Fruit fly (Drosophila melanogaster) whole organism, prepupa: ENCODE results near the gene CG9395.

Experiments used
- Blimp-1 ChIP-seq: fragments of 200-800 bp; sonication (Bioruptor generic); optimal IDR thresholded peaks from 3 replicates; lab custom pipeline; 2017; ENCODE audit warnings: missing biosample characterization, missing genetic modification characterization, mild to moderate bottlenecking, moderate library complexity, missing genetic modification reagents
- CG10631 ChIP-seq: fragments of 200-800 bp; sonication (Bioruptor generic); optimal IDR thresholded peaks from 2 replicates; lab custom pipeline; 2016; ENCODE audit warnings: missing biosample characterization, missing genetic modification characterization
- CG10669 ChIP-seq: fragments of 200-800 bp; sonication (Bioruptor generic); optimal IDR thresholded peaks from 3 replicates; lab custom pipeline; 2018; ENCODE audit warnings: missing biosample characterization, mild to moderate bottlenecking, missing genetic modification characterization, moderate library complexity
- CG11294 ChIP-seq: fragments of 200-800 bp; sonication (Bioruptor generic); IDR thresholded peaks from 2 replicates; pipeline ENCODE4 v1.3.6; 2022; ENCODE audit warnings: missing biosample characterization, missing genetic modification characterization
- CG11762 ChIP-seq: fragments of 200-800 bp; sonication (Bioruptor generic); optimal IDR thresholded peaks from 3 replicates; lab custom pipeline; 2016; ENCODE audit warnings: missing biosample characterization, missing genetic modification characterization; ENCODE audit not compliant: insufficient read depth
- CG11902 ChIP-seq: fragments of 200-800 bp; sonication (Bioruptor generic); optimal IDR thresholded peaks from 3 replicates; lab custom pipeline; 2016; ENCODE audit warnings: missing biosample characterization, missing genetic modification characterization
- CG15336 ChIP-seq: fragments of 200-800 bp; sonication (Bioruptor generic); IDR thresholded peaks from 2 replicates; pipeline ENCODE4 v1.3.6; 2022; ENCODE audit warnings: missing biosample characterization, missing genetic modification characterization
- CG1621 ChIP-seq: fragments of 200-800 bp; sonication (Bioruptor generic); optimal IDR thresholded peaks from 3 replicates; lab custom pipeline; 2018; ENCODE audit warnings: missing biosample characterization, mild to moderate bottlenecking, missing genetic modification characterization
- CG16779 ChIP-seq: fragments of 200-800 bp; sonication (Bioruptor generic); optimal IDR thresholded peaks from 3 replicates; lab custom pipeline; 2017; ENCODE audit warnings: missing biosample characterization, mild to moderate bottlenecking, missing genetic modification characterization
- CG3032 ChIP-seq: fragments of 200-800 bp; optimal IDR thresholded peaks from 2 replicates; lab custom pipeline; 2019; ENCODE audit warnings: missing biosample characterization, mild to moderate bottlenecking, missing genetic modification characterization, moderate library complexity
- CG31627 ChIP-seq: fragments of 200-800 bp; sonication (Bioruptor generic); optimal IDR thresholded peaks from 3 replicates; lab custom pipeline; 2016; ENCODE audit warnings: missing biosample characterization, missing genetic modification characterization
- CG3919 ChIP-seq: fragments of 200-800 bp; sonication (Bioruptor generic); optimal IDR thresholded peaks from 3 replicates; lab custom pipeline; 2016; ENCODE audit warnings: missing biosample characterization, missing genetic modification characterization
- CG4318 ChIP-seq: fragments of 200-800 bp; sonication (Bioruptor generic); optimal IDR thresholded peaks from 3 replicates; lab custom pipeline; 2017; ENCODE audit warnings: missing biosample characterization, mild to moderate bottlenecking, missing genetic modification characterization
- CG6163 ChIP-seq: fragments of 200-800 bp; sonication (Bioruptor generic); IDR thresholded peaks from 3 replicates; pipeline ENCODE4 v1.3.6; 2022; ENCODE audit warnings: missing biosample characterization, missing genetic modification characterization
- CG6276 ChIP-seq: fragments of 200-800 bp; sonication (Bioruptor generic); optimal IDR thresholded peaks from 2 replicates; lab custom pipeline; 2017; ENCODE audit warnings: missing biosample characterization, mild to moderate bottlenecking, missing genetic modification characterization
- CG6792 ChIP-seq: fragments of 200-800 bp; sonication (Bioruptor generic); optimal IDR thresholded peaks from 3 replicates; lab custom pipeline; 2016; ENCODE audit warnings: missing biosample characterization, missing genetic modification characterization
- CG6808 ChIP-seq: fragments of 200-800 bp; sonication (Bioruptor generic); optimal IDR thresholded peaks from 3 replicates; lab custom pipeline; 2017; ENCODE audit warnings: missing biosample characterization, missing genetic modification characterization, mild to moderate bottlenecking, moderate library complexity, missing genetic modification reagents
- CG6854 ChIP-seq: fragments of 200-800 bp; sonication (Bioruptor generic); optimal IDR thresholded peaks from 2 replicates; lab custom pipeline; 2017; ENCODE audit warnings: missing biosample characterization, mild to moderate bottlenecking, missing genetic modification characterization
- CG7368 ChIP-seq: fragments of 200-800 bp; sonication (Bioruptor generic); optimal IDR thresholded peaks from 3 replicates; lab custom pipeline; 2016; ENCODE audit warnings: missing biosample characterization, missing genetic modification characterization
- CG8119 ChIP-seq: fragments of 200-800 bp; sonication (Bioruptor generic); IDR thresholded peaks from 3 replicates; pipeline ENCODE4 v1.3.6; 2022; ENCODE audit warnings: missing biosample characterization, missing genetic modification characterization
- CG8319 ChIP-seq: fragments of 200-800 bp; sonication (Bioruptor generic); optimal IDR thresholded peaks from 3 replicates; lab custom pipeline; 2016; ENCODE audit warnings: missing biosample characterization, missing genetic modification characterization
- CG8632 ChIP-seq: fragments of 200-800 bp; sonication (Bioruptor generic); optimal IDR thresholded peaks from 3 replicates; lab custom pipeline; 2016; ENCODE audit warnings: missing biosample characterization, missing genetic modification characterization
- Eip78C ChIP-seq: fragments of 200-800 bp; sonication (Bioruptor generic); peaks from one replicate; lab custom pipeline; 2016; ENCODE audit warnings: missing biosample characterization, missing genetic modification characterization
- Eip93F ChIP-seq: fragments of 200-800 bp; sonication (Bioruptor generic); optimal IDR thresholded peaks from 2 replicates; lab custom pipeline; 2016; ENCODE audit warnings: missing biosample characterization, mild to moderate bottlenecking, missing genetic modification characterization
- Ets21C ChIP-seq: fragments of 200-800 bp; sonication (Bioruptor generic); optimal IDR thresholded peaks from 3 replicates; lab custom pipeline; 2016; ENCODE audit warnings: missing biosample characterization, missing genetic modification characterization
- Ets96B ChIP-seq: fragments of 200-800 bp; optimal IDR thresholded peaks from 2 replicates; lab custom pipeline; 2019; ENCODE audit warnings: missing biosample characterization, mild to moderate bottlenecking, missing genetic modification characterization, moderate library complexity
- Hr38 ChIP-seq: sonication (Bioruptor generic); optimal IDR thresholded peaks from 2 replicates; lab custom pipeline; 2016; ENCODE audit warnings: missing biosample characterization, missing genetic modification characterization
- Hr39 ChIP-seq: fragments of 200-800 bp; sonication (Bioruptor generic); optimal IDR thresholded peaks from 2 replicates; lab custom pipeline; 2016; ENCODE audit warnings: missing biosample characterization, missing genetic modification characterization
- Hr4 ChIP-seq: fragments of 200-800 bp; sonication (Bioruptor generic); optimal IDR thresholded peaks from 3 replicates; lab custom pipeline; 2016; ENCODE audit warnings: missing biosample characterization, missing genetic modification characterization
- Lpt ChIP-seq: fragments of 200-800 bp; sonication (Bioruptor generic); optimal IDR thresholded peaks from 3 replicates; lab custom pipeline; 2016; ENCODE audit warnings: missing biosample characterization, missing genetic modification characterization
- Met ChIP-seq: fragments of 200-800 bp; sonication (Bioruptor generic); optimal IDR thresholded peaks from 3 replicates; lab custom pipeline; 2016; ENCODE audit warnings: missing biosample characterization, missing genetic modification characterization
- OdsH ChIP-seq: fragments of 200-800 bp; sonication (Bioruptor generic); optimal IDR thresholded peaks from 3 replicates; lab custom pipeline; 2016; ENCODE audit warnings: missing biosample characterization, missing genetic modification characterization
- Smox ChIP-seq: fragments of 200-800 bp; sonication (Bioruptor generic); optimal IDR thresholded peaks from 3 replicates; lab custom pipeline; 2016; ENCODE audit warnings: missing biosample characterization, missing genetic modification characterization
- Sox102F ChIP-seq: fragments of 200-800 bp; sonication (Bioruptor generic); optimal IDR thresholded peaks from 2 replicates; lab custom pipeline; 2016; ENCODE audit warnings: missing biosample characterization, mild to moderate bottlenecking, missing genetic modification characterization
- Sox15 ChIP-seq: fragments of 200-800 bp; sonication (Bioruptor generic); optimal IDR thresholded peaks from 3 replicates; lab custom pipeline; 2016; ENCODE audit warnings: missing biosample characterization, missing genetic modification characterization
- achi ChIP-seq: fragments of 200-800 bp; sonication (Bioruptor generic); optimal IDR thresholded peaks from 3 replicates; lab custom pipeline; 2016; ENCODE audit warnings: missing biosample characterization, missing genetic modification characterization
- acj6 ChIP-seq: fragments of 200-800 bp; sonication (Bioruptor generic); optimal IDR thresholded peaks from 3 replicates; lab custom pipeline; 2016; ENCODE audit warnings: missing biosample characterization, missing genetic modification characterization
- cyc ChIP-seq: fragments of 200-800 bp; sonication (Bioruptor generic); optimal IDR thresholded peaks from 3 replicates; lab custom pipeline; 2016; ENCODE audit warnings: missing biosample characterization, missing genetic modification characterization
- eg ChIP-seq: fragments of 200-800 bp; sonication (Bioruptor generic); IDR thresholded peaks from 3 replicates; pipeline ENCODE4 v1.3.6; 2022; ENCODE audit warnings: missing biosample characterization, missing genetic modification characterization
- fd59A ChIP-seq: fragments of 200-800 bp; sonication (Bioruptor generic); optimal IDR thresholded peaks from 2 replicates; lab custom pipeline; 2017; ENCODE audit warnings: missing biosample characterization, mild to moderate bottlenecking, missing genetic modification characterization, missing genetic modification reagents
- fd85E ChIP-seq: fragments of 200-800 bp; sonication (Bioruptor generic); optimal IDR thresholded peaks from 3 replicates; lab custom pipeline; 2016; ENCODE audit warnings: missing biosample characterization, missing genetic modification characterization
- fkh ChIP-seq: fragments of 200-800 bp; sonication (Bioruptor generic); optimal IDR thresholded peaks from 3 replicates; lab custom pipeline; 2017; ENCODE audit warnings: missing biosample characterization, mild to moderate bottlenecking, missing genetic modification characterization, moderate library complexity
- lz ChIP-seq: fragments of 200-800 bp; sonication (Bioruptor generic); optimal IDR thresholded peaks from 3 replicates; lab custom pipeline; 2016; ENCODE audit warnings: missing biosample characterization, missing genetic modification characterization
- net ChIP-seq: fragments of 200-800 bp; sonication (Bioruptor generic); optimal IDR thresholded peaks from 3 replicates; lab custom pipeline; 2016; ENCODE audit warnings: missing biosample characterization, missing genetic modification characterization
- pdm3 ChIP-seq: fragments of 200-800 bp; sonication (Bioruptor generic); optimal IDR thresholded peaks from 3 replicates; lab custom pipeline; 2016; ENCODE audit warnings: missing biosample characterization, missing genetic modification characterization
- salr ChIP-seq, 2 experiments: fragments of 200-800 bp; sonication (Bioruptor generic); optimal IDR thresholded peaks; 3 replicates each; lab custom pipeline; 2016 to 2018; ENCODE audit warnings: missing biosample characterization in 2 of 2, missing genetic modification characterization in 2 of 2, mild to moderate bottlenecking in 1 of 2
- ss ChIP-seq, 2 experiments: fragments of 200-800 bp; sonication (Bioruptor generic); optimal IDR thresholded peaks; 2 replicates in 1 of 2; 3 replicates in 1 of 2; lab custom pipeline; 2017 to 2018; ENCODE audit warnings: mild to moderate bottlenecking in 2 of 2, missing biosample characterization in 2 of 2, missing genetic modification characterization in 2 of 2, moderate library complexity in 1 of 2
- svp ChIP-seq: fragments of 200-800 bp; sonication (Bioruptor generic); peaks from one replicate; lab custom pipeline; 2016; ENCODE audit warnings: missing biosample characterization, missing genetic modification characterization
- topi ChIP-seq: fragments of 200-800 bp; sonication (Bioruptor generic); optimal IDR thresholded peaks from 3 replicates; lab custom pipeline; 2016; ENCODE audit warnings: missing biosample characterization, missing genetic modification characterization

Gene CG9395

DNA sequence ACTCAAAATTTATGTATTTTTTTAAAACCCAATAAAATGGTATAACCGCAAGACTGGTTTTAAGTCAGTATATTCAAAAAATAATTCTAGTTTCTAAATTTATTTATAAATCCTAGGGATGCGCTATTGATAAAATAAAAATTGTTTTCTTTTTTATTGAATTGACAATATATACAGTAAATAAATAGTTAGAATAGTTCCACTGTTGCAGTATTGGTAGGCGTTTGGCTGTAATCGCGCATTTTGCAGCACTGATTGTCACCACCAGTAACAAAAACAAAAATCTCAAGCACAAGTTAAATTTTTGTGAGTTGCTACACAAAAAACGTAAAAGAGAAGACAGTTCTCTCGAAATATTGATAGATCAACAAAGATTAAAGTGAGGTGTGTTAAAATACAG lies 14.1 kb upstream of the CG9395 start, which contains the start of gene CG31855 (continued):
- TF ChIP-seq CG8319 (GFP tag; lab: Kevin White, UChicago) (peak; percentile 61), OdsH (GFP tag; lab: Kevin White, UChicago) (peak; percentile 83), fd59A (GFP tag; lab: Kevin White, UChicago) (peak; percentile 27), eg (GFP tag; lab: Robert Waterston, UW) (peak; percentile 80), CG8632 (peak; percentile 74), CG8119 (peak; percentile 66), Met (GFP tag; lab: Kevin White, UChicago) (peak; percentile 87), topi (GFP tag; lab: Kevin White, UChicago) (peak; percentile 84), CG10631 (GFP tag; lab: Kevin White, UChicago) (peak; percentile 71), CG4318 (GFP tag; lab: Kevin White, UChicago) (no peak), CG6808 (GFP tag; lab: Kevin White, UChicago) (peak; percentile 64), ss (GFP tag; optimal IDR thresholded peaks at IDR 0.05; lab: Kevin White, UChicago) (peak in 1 of 2 experiments; percentile 77), CG6163 (peak; percentile 62; the same call in 2 of the 3 replicates), CG7368 (GFP tag; lab: Kevin White, UChicago) (peak; percentile 73), Smox (peak; percentile 83), CG1621 (peak; percentile 44)

dm6 chr2L:13367378-13367777 lies 12.5 kb upstream of the CG9395 start, which contains the start of gene Tap42:
Gene Tap42 (plus strand): TSS chr2L:13367617.
- TF ChIP-seq CG11902 (GFP tag; lab: Kevin White, UChicago), result no peak
- peak; percentile 25 for TF ChIP-seq Hr4 (GFP tag; lab: Kevin White, UChicago)
- TF ChIP-seq CG3032, result peak; percentile 3
- no peak for TF ChIP-seq Hr38 (GFP tag; lab: Kevin White, UChicago)
- no peak for TF ChIP-seq net (GFP tag; lab: Kevin White, UChicago)
- TF ChIP-seq CG16779 (tag; lab: Kevin White, UChicago), result no peak
- TF ChIP-seq CG8119, result no peak
- no peak for TF ChIP-seq salr (GFP tag; optimal IDR thresholded peaks at IDR 0.05; lab: Kevin White, UChicago)
- no peak for TF ChIP-seq Sox15
- TF ChIP-seq fkh, result no peak
- no peak for TF ChIP-seq Met (GFP tag; lab: Kevin White, UChicago)
- no peak for TF ChIP-seq CG31627
- no peak for TF ChIP-seq CG3919
- TF ChIP-seq ss (GFP tag; optimal IDR thresholded peaks at IDR 0.05; lab: Kevin White, UChicago), result no peak
- no peak for TF ChIP-seq CG4318 (GFP tag; lab: Kevin White, UChicago)
- TF ChIP-seq CG6276 (GFP tag; lab: Kevin White, UChicago), result no peak
- no peak for TF ChIP-seq svp
- TF ChIP-seq acj6 (GFP tag; lab: Kevin White, UChicago), result peak; percentile 24
- peak; percentile 9 for TF ChIP-seq cyc (GFP tag; lab: Kevin White, UChicago)
- TF ChIP-seq Eip93F, result peak; percentile 34
- TF ChIP-seq eg (GFP tag; lab: Robert Waterston, UW), result no peak
- no peak for TF ChIP-seq CG8319 (GFP tag; lab: Kevin White, UChicago)
- TF ChIP-seq Ets96B (tag; lab: Kevin White, UChicago), result no peak
- TF ChIP-seq fd59A (GFP tag; lab: Kevin White, UChicago), result no peak
- no peak for TF ChIP-seq CG10631 (GFP tag; lab: Kevin White, UChicago)
- no peak for TF ChIP-seq CG11294 (GFP tag; lab: Robert Waterston, UW)
- TF ChIP-seq Sox102F (GFP tag; lab: Kevin White, UChicago), result no peak
- peak; percentile 37 for TF ChIP-seq Smox
- TF ChIP-seq CG11762, result no peak
- no peak for TF ChIP-seq CG10669 (GFP tag; lab: Kevin White, UChicago)
- TF ChIP-seq CG8632, result no peak
- TF ChIP-seq topi (GFP tag; lab: Kevin White, UChicago), result no peak
- TF ChIP-seq achi (GFP tag; lab: Kevin White, UChicago), result no peak
- no peak for TF ChIP-seq CG6163
- peak; percentile 79 for TF ChIP-seq Eip78C (GFP tag; lab: Kevin White, UChicago)
- TF ChIP-seq CG15336, result no peak
- TF ChIP-seq fd85E (GFP tag; lab: Kevin White, UChicago), result no peak
- no peak for TF ChIP-seq Ets21C (GFP tag; lab: Kevin White, UChicago)
- TF ChIP-seq Blimp-1, result no peak
- TF ChIP-seq lz (GFP tag; lab: Kevin White, UChicago), result peak; percentile 5
- TF ChIP-seq Lpt (GFP tag; lab: Kevin White, UChicago), result no peak
- TF ChIP-seq CG6854 (GFP tag; lab: Kevin White, UChicago), result no peak
- no peak for TF ChIP-seq Hr39 (GFP tag; lab: Kevin White, UChicago)
- TF ChIP-seq CG6808 (GFP tag; lab: Kevin White, UChicago), result no peak
- TF ChIP-seq pdm3 (GFP tag; lab: Kevin White, UChicago), result peak; percentile 25
- no peak for TF ChIP-seq CG6792 (GFP tag; lab: Kevin White, UChicago)
